Worm (Caenorhabditis elegans) whole organism, mixed stage, embryonic: ENCODE results near the gene ZK402.5.
"Not testable (repeated sequence)": the region's sequence is repeated elsewhere in the genome, so short reads cannot be mapped to it uniquely, and the experiment has no call there.

Source experiments
- M03D4.4 ChIP-seq: sonication (generic microtip); optimal IDR thresholded peaks from 2 replicates; lab custom pipeline; 2017; ENCODE audit warnings: mild to moderate bottlenecking, missing genetic modification characterization, missing compliant biosample characterization
- bed-3 ChIP-seq: fragments of 200-800 bp; sonication (Bioruptor generic); optimal IDR thresholded peaks from 3 replicates; lab custom pipeline; 2018; ENCODE audit warnings: mild to moderate bottlenecking, missing genetic modification characterization, moderate library complexity, missing compliant biosample characterization
- ceh-39 ChIP-seq: fragments of 150-350 bp; optimal IDR thresholded peaks from 2 replicates; lab custom pipeline; 2014; ENCODE audit warnings: missing biosample characterization, missing genetic modification characterization
- ceh-43 ChIP-seq: fragments of 200-800 bp; sonication (Bioruptor generic); optimal IDR thresholded peaks from 2 replicates; lab custom pipeline; 2018; ENCODE audit warnings: mild to moderate bottlenecking, missing genetic modification characterization, moderate library complexity, missing compliant biosample characterization
- ceh-83 ChIP-seq: fragments of 200-800 bp; sonication (Bioruptor generic); optimal IDR thresholded peaks from 2 replicates; lab custom pipeline; 2018; ENCODE audit warnings: mild to moderate bottlenecking, missing genetic modification characterization, missing compliant biosample characterization
- cnd-1 ChIP-seq: fragments of 200-800 bp; sonication (Bioruptor generic); optimal IDR thresholded peaks from 2 replicates; lab custom pipeline; 2018; ENCODE audit warnings: mild to moderate bottlenecking, missing genetic modification characterization, missing compliant biosample characterization
- drap-1 ChIP-seq: fragments of 200-800 bp; sonication (Bioruptor generic); optimal IDR thresholded peaks from 3 replicates; lab custom pipeline; 2018; ENCODE audit warnings: mild to moderate bottlenecking, missing genetic modification characterization, missing compliant biosample characterization
- elt-1 ChIP-seq: sonication (generic microtip); optimal IDR thresholded peaks from 2 replicates; lab custom pipeline; 2017; ENCODE audit warnings: missing genetic modification characterization, mild to moderate bottlenecking, missing compliant biosample characterization, antibody characterized with exemption, moderate library complexity, borderline replicate concordance; ENCODE audit not compliant: insufficient read depth
- elt-3 ChIP-seq: fragments of 150-350 bp; optimal IDR thresholded peaks from 2 replicates; lab custom pipeline; 2014; ENCODE audit warnings: missing biosample characterization, missing genetic modification characterization
- flh-1 ChIP-seq: fragments of 200-800 bp; sonication (Bioruptor generic); optimal IDR thresholded peaks from 2 replicates; lab custom pipeline; 2018; ENCODE audit warnings: mild to moderate bottlenecking, missing genetic modification characterization, moderate library complexity, missing compliant biosample characterization
- ham-2 ChIP-seq: fragments of 200-800 bp; sonication (Bioruptor generic); optimal IDR thresholded peaks from 2 replicates; lab custom pipeline; 2018; ENCODE audit warnings: mild to moderate bottlenecking, missing genetic modification characterization, missing compliant biosample characterization
- hlh-1 ChIP-seq: fragments of 150-350 bp; optimal IDR thresholded peaks from 2 replicates; lab custom pipeline; 2014; ENCODE audit warnings: missing biosample characterization, missing genetic modification reagents, missing genetic modification characterization
- lin-13 ChIP-seq: fragments of 150-350 bp; optimal IDR thresholded peaks from 2 replicates; lab custom pipeline; 2014; ENCODE audit warnings: missing biosample characterization, missing genetic modification characterization
- mab-5 ChIP-seq: fragments of 150-350 bp; optimal IDR thresholded peaks from 2 replicates; lab custom pipeline; 2014; ENCODE audit warnings: missing biosample characterization, missing genetic modification characterization
- mep-1 ChIP-seq: fragments of 150-350 bp; optimal IDR thresholded peaks from 2 replicates; lab custom pipeline; 2017; ENCODE audit warnings: missing biosample characterization, missing genetic modification reagents, missing genetic modification characterization, inconsistent platforms
- mls-2 ChIP-seq: sonication (generic microtip); optimal IDR thresholded peaks from 2 replicates; lab custom pipeline; 2016; ENCODE audit warnings: mild to moderate bottlenecking, missing genetic modification characterization, moderate library complexity, missing compliant biosample characterization
- nhr-12 ChIP-seq: fragments of 150-350 bp; optimal IDR thresholded peaks from 2 replicates; lab custom pipeline; 2014; ENCODE audit warnings: missing biosample characterization, missing genetic modification characterization
- nhr-2 ChIP-seq: fragments of 150-350 bp; optimal IDR thresholded peaks from 2 replicates; lab custom pipeline; 2014; ENCODE audit warnings: missing biosample characterization, missing genetic modification characterization
- nhr-237 ChIP-seq: fragments of 150-350 bp; optimal IDR thresholded peaks from 2 replicates; lab custom pipeline; 2014; ENCODE audit warnings: missing biosample characterization, missing genetic modification characterization
- nhr-28 ChIP-seq: fragments of 150-350 bp; optimal IDR thresholded peaks from 2 replicates; lab custom pipeline; 2014; ENCODE audit warnings: missing biosample characterization, missing genetic modification characterization
- nhr-76 ChIP-seq: sonication (generic microtip); optimal IDR thresholded peaks from 2 replicates; lab custom pipeline; 2017; ENCODE audit warnings: missing biosample characterization, missing genetic modification characterization
- pha-4 ChIP-seq: fragments of 150-350 bp; optimal IDR thresholded peaks from 2 replicates; lab custom pipeline; 2018; ENCODE audit warnings: missing biosample characterization, missing genetic modification reagents, missing genetic modification characterization
- sem-2 ChIP-seq: fragments of 200-800 bp; sonication (Bioruptor generic); optimal IDR thresholded peaks from 2 replicates; lab custom pipeline; 2018; ENCODE audit warnings: mild to moderate bottlenecking, missing genetic modification characterization, missing compliant biosample characterization
- snpc-4 ChIP-seq: fragments of 150-350 bp; optimal IDR thresholded peaks from 2 replicates; lab custom pipeline; 2014; ENCODE audit warnings: missing biosample characterization, missing genetic modification characterization
- sptf-1 ChIP-seq: sonication (generic microtip); optimal IDR thresholded peaks from 2 replicates; lab custom pipeline; 2017; ENCODE audit warnings: mild to moderate bottlenecking, missing genetic modification characterization, moderate library complexity, missing compliant biosample characterization
- tbx-8 ChIP-seq: fragments of 200-800 bp; sonication (Bioruptor generic); optimal IDR thresholded peaks from 2 replicates; lab custom pipeline; 2018; ENCODE audit warnings: mild to moderate bottlenecking, missing genetic modification characterization, moderate library complexity, missing compliant biosample characterization
- unc-120 ChIP-seq: sonication (generic microtip); optimal IDR thresholded peaks from 2 replicates; lab custom pipeline; 2017; ENCODE audit warnings: missing genetic modification characterization, missing compliant biosample characterization; ENCODE audit not compliant: poor library complexity, severe bottlenecking
- unc-39 ChIP-seq: fragments of 150-350 bp; optimal IDR thresholded peaks from 2 replicates; lab custom pipeline; 2014; ENCODE audit warnings: missing biosample characterization, missing genetic modification characterization
- unc-62 ChIP-seq: fragments of 150-350 bp; optimal IDR thresholded peaks from 2 replicates; lab custom pipeline; 2014; ENCODE audit warnings: missing biosample characterization, missing genetic modification reagents, missing genetic modification characterization
- zip-8 ChIP-seq: fragments of 150-350 bp; optimal IDR thresholded peaks from 2 replicates; lab custom pipeline; 2014; ENCODE audit warnings: missing biosample characterization, missing genetic modification characterization

Gene ZK402.5

ce11 chrX:1412844-1413243 lies 11.7 kb upstream of the ZK402.5 start, which contains the start of gene srh-19:
srh-19 (plus strand) TSS chrX:1413144.
- TF ChIP-seq zip-8 (no peak), ceh-43 (GFP tag; lab: Kevin White, UChicago) (no peak), unc-120 (tag; lab: Kevin White, UChicago) (no peak), M03D4.4 (tag; lab: Kevin White, UChicago) (no peak), elt-3 (no peak), ham-2 (GFP tag; lab: Kevin White, UChicago) (no peak), bed-3 (no peak), nhr-2 (no peak), flh-1 (GFP tag; lab: Kevin White, UChicago) (no peak), ceh-39 (tag; lab: Kevin White, UChicago) (no peak), nhr-12 (no peak), mls-2 (tag; lab: Kevin White, UChicago) (no peak), cnd-1 (tag; lab: Kevin White, UChicago) (no peak), sptf-1 (tag; lab: Kevin White, UChicago) (no peak), sem-2 (GFP tag; lab: Kevin White, UChicago) (no peak), lin-13 (tag; lab: Kevin White, UChicago) (no peak)

- TF ChIP-seq elt-1 (tag; lab: Kevin White, UChicago) (no peak), lin-13 (tag; lab: Kevin White, UChicago) (no peak), unc-62 (GFP tag; lab: Kevin White, UChicago) (no peak), tbx-8 (GFP tag; lab: Kevin White, UChicago) (no peak), mep-1 (tag; lab: Kevin White, UChicago) (no peak), unc-39 (tag; lab: Kevin White, UChicago) (no peak), pha-4 (no peak), elt-3 (no peak), drap-1 (GFP tag; lab: Kevin White, UChicago) (no peak), ceh-83 (no peak), nhr-12 (no peak), mls-2 (tag; lab: Kevin White, UChicago) (no peak), hlh-1 (tag; lab: Kevin White, UChicago) (no peak), nhr-237 (tag; lab: Kevin White, UChicago) (no peak), bed-3 (no peak)
Observed at ce11 chrX:1410552-1410951, 9.4 kb upstream of the ZK402.5 start, which contains the start of gene abu-2. abu-2 (minus strand) TSS chrX:1410652.

ce11 chrX:1409224-1409623 lies 8.1 kb upstream of the ZK402.5 start:
- no peak for TF ChIP-seq tbx-8 (GFP tag; lab: Kevin White, UChicago)
- TF ChIP-seq lin-13 (tag; lab: Kevin White, UChicago): no peak
- TF ChIP-seq elt-3: no peak
- TF ChIP-seq sem-2 (GFP tag; lab: Kevin White, UChicago): no peak
- TF ChIP-seq nhr-28 (tag; lab: Kevin White, UChicago): no peak
- no peak for TF ChIP-seq snpc-4 (tag; lab: Kevin White, UChicago)
- no peak for TF ChIP-seq nhr-237 (tag; lab: Kevin White, UChicago)

ce11 chrX:1403971-1404370 lies 2.8 kb upstream of the ZK402.5 start, which contains the start of gene ZK402.1:
ZK402.1 (plus strand) TSS chrX:1404271.
- TF ChIP-seq ceh-43 (GFP tag; lab: Kevin White, UChicago); nhr-12; unc-39 (tag; lab: Kevin White, UChicago): not testable (repeated sequence)

ce11 chrX:1403444-1403843 lies 2.3 kb upstream of the ZK402.5 start, which contains the start of gene ZK402.2:
ZK402.2 (plus strand) TSS chrX:1403744.
- TF ChIP-seq M03D4.4 (tag; lab: Kevin White, UChicago); snpc-4 (tag; lab: Kevin White, UChicago); nhr-76: not testable (repeated sequence)

ce11 chrX:1397516-1397915 lies 3.6 kb downstream of the ZK402.5 start, which contains the start of gene H39E20.1:
H39E20.1 (minus strand) TSS chrX:1397616.
- TF ChIP-seq elt-3 (no peak), mab-5 (tag; lab: Kevin White, UChicago) (no peak), tbx-8 (GFP tag; lab: Kevin White, UChicago) (no peak), M03D4.4 (tag; lab: Kevin White, UChicago) (no peak), ceh-83 (no peak), cnd-1 (tag; lab: Kevin White, UChicago) (no peak), unc-39 (tag; lab: Kevin White, UChicago) (no peak), bed-3 (no peak), ceh-39 (tag; lab: Kevin White, UChicago) (no peak), sem-2 (GFP tag; lab: Kevin White, UChicago) (no peak), nhr-237 (tag; lab: Kevin White, UChicago) (no peak), flh-1 (GFP tag; lab: Kevin White, UChicago) (no peak)
